Worm (Caenorhabditis elegans) whole organism, young adult: ENCODE measurements around the gene T23F11.11.

ENCODE experiments used
- F23B12.7 ChIP-seq: sonication (generic microtip); optimal IDR thresholded peaks from 2 replicates; lab custom pipeline; 2017; ENCODE audit warnings: missing genetic modification characterization, mild to moderate bottlenecking, missing compliant biosample characterization, antibody characterized with exemption, moderate library complexity; ENCODE audit not compliant: insufficient read depth
- F49E8.2 ChIP-seq: sonication (generic microtip); optimal IDR thresholded peaks from 3 replicates; lab custom pipeline; 2017; ENCODE audit warnings: missing genetic modification characterization, mild to moderate bottlenecking, missing compliant biosample characterization, antibody characterized with exemption, moderate library complexity; ENCODE audit not compliant: insufficient read depth
- K11D2.4 ChIP-seq: fragments of 200-800 bp; sonication (Bioruptor generic); IDR thresholded peaks from 2 replicates; pipeline ENCODE4 v1.3.6; 2022; ENCODE audit warnings: missing genetic modification reagents, missing genetic modification characterization, missing compliant biosample characterization
- K12H6.12 ChIP-seq: fragments of 200-800 bp; sonication (Bioruptor generic); optimal IDR thresholded peaks from 2 replicates; lab custom pipeline; 2018; ENCODE audit warnings: mild to moderate bottlenecking, missing genetic modification characterization, missing compliant biosample characterization
- T26A5.8 ChIP-seq: sonication (generic microtip); optimal IDR thresholded peaks from 2 replicates; lab custom pipeline; 2016; ENCODE audit warnings: missing genetic modification characterization, missing compliant biosample characterization
- Y53F4B.3 ChIP-seq: fragments of 200-800 bp; sonication (Bioruptor generic); IDR thresholded peaks from 2 replicates; pipeline ENCODE4 v1.3.6; 2022; ENCODE audit warnings: missing genetic modification reagents, missing genetic modification characterization, missing compliant biosample characterization
- Y53G8AR.9 ChIP-seq: fragments of 200-800 bp; sonication (Bioruptor generic); conservative IDR thresholded peaks from 2 replicates; pipeline ENCODE4 v1.3.6; 2022; ENCODE audit warnings: missing genetic modification reagents, missing genetic modification characterization, missing compliant biosample characterization
- Y79H2A.3 ChIP-seq: fragments of 200-800 bp; sonication (Bioruptor generic); conservative IDR thresholded peaks from 2 replicates; pipeline ENCODE4 v1.3.6; 2022; ENCODE audit warnings: missing genetic modification reagents, missing genetic modification characterization, missing compliant biosample characterization
- atf-7 ChIP-seq: sonication (generic microtip); optimal IDR thresholded peaks from 2 replicates; lab custom pipeline; 2017; ENCODE audit warnings: mild to moderate bottlenecking, missing genetic modification characterization, missing compliant biosample characterization
- athp-1 ChIP-seq: sonication (generic microtip); optimal IDR thresholded peaks from 2 replicates; lab custom pipeline; 2017; ENCODE audit warnings: mild to moderate bottlenecking, missing genetic modification characterization, missing compliant biosample characterization
- bed-1 ChIP-seq: fragments of 200-800 bp; sonication (Bioruptor generic); IDR thresholded peaks from 2 replicates; pipeline ENCODE4 v1.3.6; 2022; ENCODE audit warnings: missing genetic modification reagents, missing genetic modification characterization, missing compliant biosample characterization
- cebp-1 ChIP-seq, 2 experiments: fragments of 200-800 bp in 1 of 2; sonication (Bioruptor generic) in 1 of 2; sonication (generic microtip) in 1 of 2; IDR thresholded peaks in 1 of 2; optimal IDR thresholded peaks in 1 of 2; 2 replicates each; pipeline versions ENCODE4 v1.3.6 to Lab custom; 2017 to 2022; ENCODE audit warnings: missing compliant biosample characterization in 2 of 2, missing genetic modification characterization in 2 of 2, mild to moderate bottlenecking in 1 of 2, missing genetic modification reagents in 1 of 2, moderate library complexity in 1 of 2
- cebp-2 ChIP-seq: fragments of 200-800 bp; sonication (Bioruptor generic); IDR thresholded peaks from 2 replicates; pipeline ENCODE4 v1.3.6; 2022; ENCODE audit warnings: missing genetic modification characterization, missing compliant biosample characterization
- ceh-91 ChIP-seq: fragments of 200-800 bp; sonication (Bioruptor generic); IDR thresholded peaks from 2 replicates; pipeline ENCODE4 v1.3.6; 2022; ENCODE audit warnings: missing genetic modification reagents, missing genetic modification characterization, missing compliant biosample characterization
- die-1 ChIP-seq: sonication (generic microtip); optimal IDR thresholded peaks from 2 replicates; lab custom pipeline; 2016; ENCODE audit warnings: missing genotype, mild to moderate bottlenecking, missing genetic modification characterization, missing compliant biosample characterization
- efl-1 ChIP-seq: fragments of 150-350 bp; optimal IDR thresholded peaks from 2 replicates; lab custom pipeline; 2014; ENCODE audit warnings: missing biosample characterization, missing genetic modification reagents, missing genetic modification characterization
- egl-18 ChIP-seq: fragments of 200-800 bp; sonication (Bioruptor generic); IDR thresholded peaks from 2 replicates; pipeline ENCODE4 v1.3.6; 2022; ENCODE audit warnings: missing genetic modification reagents, missing genetic modification characterization, missing compliant biosample characterization
- ekl-4 ChIP-seq: fragments of 200-800 bp; sonication (Bioruptor generic); IDR thresholded peaks from 2 replicates; pipeline ENCODE4 v1.3.6; 2022; ENCODE audit warnings: missing genetic modification reagents, missing genetic modification characterization, missing compliant biosample characterization
- him-1 ChIP-seq: sonication (generic microtip); optimal IDR thresholded peaks from 2 replicates; lab custom pipeline; 2016; ENCODE audit warnings: missing genotype, missing genetic modification reagents, missing genetic modification characterization, missing compliant biosample characterization
- hlh-12 ChIP-seq: sonication (generic microtip); optimal IDR thresholded peaks from 2 replicates; lab custom pipeline; 2016; ENCODE audit warnings: missing genetic modification characterization, missing compliant biosample characterization
- hlh-26 ChIP-seq: fragments of 200-800 bp; sonication (Bioruptor generic); conservative IDR thresholded peaks from 2 replicates; pipeline ENCODE4 v1.3.6; 2022; ENCODE audit warnings: missing genetic modification reagents, missing genetic modification characterization, missing compliant biosample characterization
- hmg-1.2 ChIP-seq: fragments of 200-800 bp; sonication (Bioruptor generic); IDR thresholded peaks from 2 replicates; pipeline ENCODE4 v1.3.6; 2022; ENCODE audit warnings: missing genetic modification reagents, missing genetic modification characterization, missing compliant biosample characterization
- let-526 ChIP-seq: fragments of 200-800 bp; sonication (Bioruptor generic); IDR thresholded peaks from 2 replicates; pipeline ENCODE4 v1.3.6; 2022; ENCODE audit warnings: missing genetic modification reagents, missing genetic modification characterization, missing compliant biosample characterization
- lin-26 ChIP-seq: fragments of 200-800 bp; sonication (Bioruptor generic); IDR thresholded peaks from 2 replicates; pipeline ENCODE4 v1.3.6; 2022; ENCODE audit warnings: missing genetic modification reagents, missing genetic modification characterization, missing compliant biosample characterization
- lin-35 ChIP-seq, 3 experiments: fragments of 150-350 bp in 2 of 3; sonication (generic microtip) in 1 of 3; optimal IDR thresholded peaks; 2 replicates each; lab custom pipeline; 2014 to 2018; ENCODE audit warnings: missing biosample characterization in 3 of 3, missing genetic modification characterization in 3 of 3, missing genetic modification reagents in 3 of 3
- lin-40 ChIP-seq: sonication (generic microtip); optimal IDR thresholded peaks from 2 replicates; lab custom pipeline; 2016; ENCODE audit warnings: missing genetic modification characterization, mild to moderate bottlenecking, missing compliant biosample characterization, missing genotype, missing genetic modification reagents
- lin-54 ChIP-seq: fragments of 200-800 bp; sonication (Bioruptor generic); optimal IDR thresholded peaks from 2 replicates; lab custom pipeline; 2018; ENCODE audit warnings: mild to moderate bottlenecking, missing genetic modification characterization, missing compliant biosample characterization
- lsl-1 ChIP-seq: fragments of 200-800 bp; sonication (Bioruptor generic); optimal IDR thresholded peaks from 2 replicates; lab custom pipeline; 2018; ENCODE audit warnings: mild to moderate bottlenecking, missing genetic modification characterization, moderate library complexity, missing compliant biosample characterization
- madf-3 ChIP-seq: fragments of 200-800 bp; sonication (Bioruptor generic); IDR thresholded peaks from 2 replicates; pipeline ENCODE4 v1.3.6; 2022; ENCODE audit warnings: missing genetic modification reagents, missing genetic modification characterization, missing compliant biosample characterization
- madf-6 ChIP-seq: fragments of 200-800 bp; sonication (Bioruptor generic); IDR thresholded peaks from 2 replicates; pipeline ENCODE4 v1.3.6; 2022; ENCODE audit warnings: missing genetic modification reagents, missing genetic modification characterization, missing compliant biosample characterization
- mes-4 ChIP-seq: sonication (generic microtip); optimal IDR thresholded peaks from 2 replicates; lab custom pipeline; 2016; ENCODE audit warnings: missing genotype, missing genetic modification characterization, missing compliant biosample characterization
- mxl-1 ChIP-seq: sonication (generic microtip); optimal IDR thresholded peaks from 2 replicates; lab custom pipeline; 2016; ENCODE audit warnings: missing genetic modification characterization, missing compliant biosample characterization
- nhr-179 ChIP-seq: sonication (generic microtip); optimal IDR thresholded peaks from 2 replicates; lab custom pipeline; 2016; ENCODE audit warnings: mild to moderate bottlenecking, missing genetic modification characterization, missing compliant biosample characterization
- nhr-80 ChIP-seq: sonication (generic microtip); optimal IDR thresholded peaks from 2 replicates; lab custom pipeline; 2016; ENCODE audit warnings: missing genetic modification characterization, missing compliant biosample characterization
- rcor-1 ChIP-seq: fragments of 200-800 bp; sonication (Bioruptor generic); IDR thresholded peaks from 2 replicates; pipeline ENCODE4 v1.3.6; 2022; ENCODE audit warnings: missing genetic modification reagents, missing genetic modification characterization, missing compliant biosample characterization
- snpc-1.3 ChIP-seq: sonication (generic microtip); optimal IDR thresholded peaks from 2 replicates; lab custom pipeline; 2017; ENCODE audit warnings: missing genetic modification characterization, mild to moderate bottlenecking, missing compliant biosample characterization, antibody characterized with exemption, moderate library complexity, missing genotype, missing genetic modification reagents; ENCODE audit not compliant: insufficient read depth
- snpc-3.4 ChIP-seq: sonication (generic microtip); optimal IDR thresholded peaks from 2 replicates; lab custom pipeline; 2017; ENCODE audit warnings: missing genetic modification characterization, mild to moderate bottlenecking, missing compliant biosample characterization, antibody characterized with exemption, moderate library complexity, missing genotype, missing genetic modification reagents
- snpc-4 ChIP-seq, 5 experiments: fragments of 150-350 bp in 1 of 5; sonication (generic microtip) in 4 of 5; optimal IDR thresholded peaks; 2 replicates each; lab custom pipeline; 2014 to 2018; ENCODE audit warnings: missing genetic modification characterization in 5 of 5, missing biosample characterization in 3 of 5, antibody characterized with exemption in 2 of 5, mild to moderate bottlenecking in 2 of 5, missing compliant biosample characterization in 2 of 5, missing genotype in 2 of 5, moderate library complexity in 2 of 5, missing genetic modification reagents in 1 of 5
- tbp1 ChIP-seq: fragments of 200-800 bp; sonication (Bioruptor generic); optimal IDR thresholded peaks from 2 replicates; lab custom pipeline; 2018; ENCODE audit warnings: mild to moderate bottlenecking, missing genetic modification characterization, missing compliant biosample characterization
- tbx-9 ChIP-seq: sonication (generic microtip); optimal IDR thresholded peaks from 2 replicates; lab custom pipeline; 2016; ENCODE audit warnings: borderline replicate concordance, missing genetic modification characterization, inconsistent platforms, missing compliant biosample characterization
- unc-62 ChIP-seq: fragments of 150-350 bp; optimal IDR thresholded peaks from 2 replicates; lab custom pipeline; 2014; ENCODE audit warnings: missing biosample characterization, missing genetic modification reagents, missing genetic modification characterization
- ztf-22 ChIP-seq: fragments of 200-800 bp; sonication (Bioruptor generic); optimal IDR thresholded peaks from 2 replicates; lab custom pipeline; 2018; ENCODE audit warnings: mild to moderate bottlenecking, missing genetic modification characterization, moderate library complexity, missing compliant biosample characterization

The T23F11.11 gene

ce11 chrIII:4653912-4654311 lies 17.5 kb downstream of the T23F11.11 start (continued):
- TF ChIP-seq egl-18 (GFP tag; lab: Robert Waterston, UW) (0 out of 2 replicates have a peak, but pooled peaks have one; percentile 28), hmg-1.2 (GFP tag; lab: Robert Waterston, UW) (0 out of 2 replicates have a peak, but pooled peaks have one; percentile 9), unc-62 (GFP tag; lab: Kevin White, UChicago) (no peak), ztf-22 (no peak), Y53G8AR.9 (GFP tag; lab: Robert Waterston, UW) (0 out of 2 replicates have a peak, but pooled peaks have one; percentile 61), nhr-179 (tag; lab: Kevin White, UChicago) (no peak), F23B12.7 (tag; lab: Kevin White, UChicago) (no peak), lin-54 (no peak), lin-26 (GFP tag; lab: Robert Waterston, UW) (no peak), K11D2.4 (peak; percentile 48; the same call in 1 of the 2 replicates), snpc-3.4 (tag; lab: Kevin White, UChicago) (no peak), tbp1 (GFP tag; lab: Kevin White, UChicago) (no peak), K12H6.12 (tag; lab: Kevin White, UChicago) (no peak), hlh-12 (tag; lab: Kevin White, UChicago) (no peak), mes-4 (tag; lab: Kevin White, UChicago) (no peak), hlh-26 (GFP tag; lab: Robert Waterston, UW) (no peak)

- no peak for TF ChIP-seq lin-40 (tag; lab: Kevin White, UChicago)
- 0 out of 2 replicates have a peak, but pooled peaks have one; percentile 65 for TF ChIP-seq madf-3
- peak; percentile 17 for TF ChIP-seq athp-1
- TF ChIP-seq bed-1 = 0 out of 2 replicates have a peak, but pooled peaks have one; percentile 4
- TF ChIP-seq Y79H2A.3 (GFP tag; lab: Robert Waterston, UW) = 0 out of 2 replicates have a peak, but pooled peaks have one; percentile 34
- peak; percentile 73; the same call in 1 of the 2 replicates for TF ChIP-seq Y53G8AR.9 (GFP tag; lab: Robert Waterston, UW)
- no peak for TF ChIP-seq mxl-1 (tag; lab: Kevin White, UChicago)
- no peak for TF ChIP-seq lin-35 (GFP tag; optimal IDR thresholded peaks at IDR 0.05; lab: Kevin White, UChicago)
- TF ChIP-seq cebp-1 (GFP tag; IDR thresholded peaks at IDR 0.05; lab: Robert Waterston, UW) = 0 out of 2 replicates have a peak, but pooled peaks have one; percentile 16
- TF ChIP-seq cebp-1 (tag; optimal IDR thresholded peaks at IDR 0.05; lab: Kevin White, UChicago) = peak; percentile 39
Measured at ce11 chrIII:4653374-4653773, 18.0 kb downstream of the T23F11.11 start.

ce11 chrIII:4649811-4650544 lies 21.4 kb downstream of the T23F11.11 start, which contains the start of gene ppm-2:
TSS of gene ppm-2 (plus strand) at chrIII:4650494.
- TF ChIP-seq nhr-80 (tag; lab: Kevin White, UChicago) (peak; percentile 31), lsl-1 (GFP tag; lab: Kevin White, UChicago) (peak; percentile 99), madf-6 (GFP tag; lab: Robert Waterston, UW) (peak; percentile 100), ekl-4 (GFP tag; lab: Robert Waterston, UW) (0 out of 2 replicates have a peak, but pooled peaks have one; percentile 58), rcor-1 (GFP tag; lab: Robert Waterston, UW) (peak; percentile 43; the same call in 1 of the 2 replicates), efl-1 (GFP tag; lab: Kevin White, UChicago) (peak; percentile 50), die-1 (tag; lab: Kevin White, UChicago) (no peak), atf-7 (tag; lab: Kevin White, UChicago) (peak; percentile 20), cebp-2 (GFP tag; lab: Robert Waterston, UW) (no peak), F49E8.2 (peak; percentile 87), let-526 (GFP tag; lab: Robert Waterston, UW) (0 out of 2 replicates have a peak, but pooled peaks have one; percentile 35), Y53F4B.3 (GFP tag; lab: Robert Waterston, UW) (0 out of 2 replicates have a peak, but pooled peaks have one; percentile 10), ceh-91 (GFP tag; lab: Robert Waterston, UW) (peak; percentile 87), him-1 (tag; lab: Kevin White, UChicago) (peak; percentile 54), tbx-9 (tag; lab: Kevin White, UChicago) (no peak), snpc-1.3 (tag; lab: Kevin White, UChicago) (peak; percentile 21), hlh-12 (tag; lab: Kevin White, UChicago) (no peak), snpc-4 (GFP tag; optimal IDR thresholded peaks at IDR 0.05; lab: Kevin White, UChicago) (no peak), snpc-4 (tag; optimal IDR thresholded peaks at IDR 0.05; lab: Kevin White, UChicago) (no peak), T26A5.8 (no peak), hmg-1.2 (GFP tag; lab: Robert Waterston, UW) (peak; percentile 17; the same call in 1 of the 2 replicates), hlh-26 (GFP tag; lab: Robert Waterston, UW) (no peak)
